Worm (Caenorhabditis elegans) whole organism, young adult: ENCODE data around the gene str-44.

ENCODE experiments used
- lag-1 ChIP-seq: fragments of 200-800 bp; sonication (Bioruptor generic); IDR thresholded peaks from 2 replicates; pipeline ENCODE4 v1.3.6; 2022; ENCODE audit warnings: missing genetic modification reagents, missing genetic modification characterization, missing compliant biosample characterization
- unc-130 ChIP-seq: sonication (generic microtip); optimal IDR thresholded peaks from 2 replicates; lab custom pipeline; 2016; ENCODE audit warnings: missing genetic modification reagents, missing genetic modification characterization, missing compliant biosample characterization

DNA sequence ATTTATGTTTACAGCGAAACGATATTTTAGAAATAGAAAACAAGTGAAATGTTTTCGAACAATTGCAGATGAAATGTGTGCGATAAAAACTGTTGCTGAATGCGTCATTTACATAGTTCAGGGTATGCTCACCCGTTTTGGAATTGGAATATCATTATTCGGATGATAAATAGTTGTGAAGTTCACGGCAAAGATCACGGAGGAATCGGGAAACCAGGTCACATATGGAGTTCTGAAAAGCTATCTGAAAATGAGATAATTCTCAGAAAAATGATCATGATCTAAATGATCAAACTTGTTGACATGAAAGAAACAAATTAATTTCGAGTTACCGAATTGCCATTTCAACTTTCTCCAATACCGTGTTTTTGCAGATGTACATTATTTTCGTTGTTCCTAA, 18.7 kb downstream of the str-44 start, which contains the start of gene best-16:
- TF ChIP-seq unc-130 (GFP tag; lab: Kevin White, UChicago) = no peak
- no peak for TF ChIP-seq lag-1 (GFP tag; lab: Robert Waterston, UW)
